Fruit fly (Drosophila melanogaster) whole organism, embryonic: ENCODE results near the gene CG4629.

Experiments used
- Ada2b ChIP-seq: fragments of 200-800 bp; sonication (Bioruptor generic); IDR thresholded peaks from 2 replicates; pipeline ENCODE4 v1.3.6; 2022; ENCODE audit warnings: missing biosample characterization, missing genetic modification characterization
- Atf-2 ChIP-seq: fragments of 200-800 bp; sonication (Bioruptor generic); optimal IDR thresholded peaks from 2 replicates; lab custom pipeline; 2016; ENCODE audit warnings: missing biosample characterization, missing genetic modification characterization
- Awh ChIP-seq: fragments of 200-800 bp; sonication (Bioruptor generic); IDR thresholded peaks from 2 replicates; pipeline ENCODE4, ENCODE4 v1.3.6; 2022; ENCODE audit warnings: missing biosample characterization, missing genetic modification characterization
- B-H1 ChIP-seq: fragments of 200-800 bp; sonication (Bioruptor generic); IDR thresholded peaks from 3 replicates; pipeline ENCODE4 v1.3.6; 2022; ENCODE audit warnings: missing biosample characterization, missing genetic modification characterization
- Bdp1 ChIP-seq: fragments of 200-800 bp; sonication (Bioruptor generic); optimal IDR thresholded peaks from 3 replicates; lab custom pipeline; 2016; ENCODE audit warnings: missing biosample characterization, missing genetic modification characterization
- Blimp-1 ChIP-seq: fragments of 200-800 bp; sonication (Bioruptor generic); optimal IDR thresholded peaks from 3 replicates; lab custom pipeline; 2018; ENCODE audit warnings: missing biosample characterization, missing genetic modification characterization, mild to moderate bottlenecking, moderate library complexity, missing genetic modification reagents
- CG1024 ChIP-seq: fragments of 200-800 bp; sonication (Bioruptor generic); IDR thresholded peaks from 2 replicates; pipeline ENCODE4 v1.3.6; 2022; ENCODE audit warnings: missing biosample characterization, missing genetic modification characterization
- CG11398 ChIP-seq: fragments of 200-800 bp; sonication (Bioruptor generic); optimal IDR thresholded peaks from 2 replicates; lab custom pipeline; 2016; ENCODE audit warnings: missing biosample characterization, missing genetic modification characterization
- CG11696 ChIP-seq: fragments of 200-800 bp; sonication (Bioruptor generic); IDR thresholded peaks from 2 replicates; pipeline ENCODE4 v1.3.6; 2022; ENCODE audit warnings: missing biosample characterization, missing genetic modification characterization
- CG12744 ChIP-seq: fragments of 200-800 bp; sonication (Bioruptor generic); optimal IDR thresholded peaks from 2 replicates; lab custom pipeline; 2016; ENCODE audit warnings: missing biosample characterization, missing genetic modification characterization
- CG12942 ChIP-seq: fragments of 200-800 bp; sonication (Bioruptor generic); optimal IDR thresholded peaks from 3 replicates; lab custom pipeline; 2016; ENCODE audit warnings: missing biosample characterization, missing genetic modification characterization
- CG13424 ChIP-seq: fragments of 200-800 bp; sonication (Bioruptor generic); optimal IDR thresholded peaks from 2 replicates; lab custom pipeline; 2019; ENCODE audit warnings: missing biosample characterization, mild to moderate bottlenecking, missing genetic modification characterization, moderate library complexity
- CG13775 ChIP-seq: fragments of 200-800 bp; sonication (Bioruptor generic); optimal IDR thresholded peaks from 3 replicates; lab custom pipeline; 2017; ENCODE audit warnings: missing biosample characterization, mild to moderate bottlenecking, missing genetic modification characterization
- CG14710 ChIP-seq: fragments of 200-800 bp; sonication (Bioruptor generic); optimal IDR thresholded peaks from 3 replicates; lab custom pipeline; 2019; ENCODE audit warnings: missing biosample characterization, mild to moderate bottlenecking, missing genetic modification characterization, moderate library complexity
- CG1603 ChIP-seq: fragments of 200-800 bp; sonication (Bioruptor generic); optimal IDR thresholded peaks from 2 replicates; lab custom pipeline; 2019; ENCODE audit warnings: missing biosample characterization, mild to moderate bottlenecking, missing genetic modification characterization, moderate library complexity
- CG17612 ChIP-seq: fragments of 200-800 bp; sonication (Bioruptor generic); IDR thresholded peaks from 2 replicates; pipeline ENCODE4 v1.3.6; 2022; ENCODE audit warnings: missing biosample characterization, missing genetic modification characterization
- CG30020 ChIP-seq: fragments of 200-800 bp; optimal IDR thresholded peaks from 2 replicates; lab custom pipeline; 2019; ENCODE audit warnings: missing biosample characterization, mild to moderate bottlenecking, missing genetic modification characterization, moderate library complexity
- CG3163 ChIP-seq: fragments of 200-800 bp; sonication (Bioruptor generic); optimal IDR thresholded peaks from 3 replicates; lab custom pipeline; 2016; ENCODE audit warnings: missing biosample characterization, missing genetic modification characterization
- CG32532 ChIP-seq: fragments of 200-800 bp; sonication (Bioruptor generic); IDR thresholded peaks from 2 replicates; pipeline ENCODE4 v1.3.6; 2022; ENCODE audit warnings: missing biosample characterization, missing genetic modification characterization
- CG32772 ChIP-seq: fragments of 200-800 bp; sonication (Bioruptor generic); IDR thresholded peaks from 2 replicates; pipeline ENCODE4 v1.3.6; 2022; ENCODE audit warnings: missing biosample characterization, missing genetic modification characterization
- CG3407 ChIP-seq: fragments of 200-800 bp; sonication (Bioruptor generic); optimal IDR thresholded peaks from 2 replicates; lab custom pipeline; 2018; ENCODE audit warnings: missing biosample characterization, mild to moderate bottlenecking, missing genetic modification characterization
- CG42726 ChIP-seq: fragments of 200-800 bp; sonication (Bioruptor generic); IDR thresholded peaks from 2 replicates; pipeline ENCODE4 v1.3.6; 2022; ENCODE audit warnings: missing biosample characterization, missing genetic modification characterization; ENCODE audit not compliant: partially characterized antibody
- CG4617 ChIP-seq: fragments of 200-800 bp; sonication (Bioruptor generic); optimal IDR thresholded peaks from 3 replicates; lab custom pipeline; 2016; ENCODE audit warnings: missing biosample characterization, missing genetic modification characterization, borderline replicate concordance
- CG5245 ChIP-seq: fragments of 200-800 bp; sonication (Bioruptor generic); optimal IDR thresholded peaks from 3 replicates; lab custom pipeline; 2016; ENCODE audit warnings: missing biosample characterization, missing genetic modification characterization
- Ets97D ChIP-seq: fragments of 200-800 bp; sonication (Bioruptor generic); optimal IDR thresholded peaks from 3 replicates; lab custom pipeline; 2016; ENCODE audit warnings: missing biosample characterization, missing genetic modification characterization
- Gug ChIP-seq: fragments of 200-800 bp; sonication (Bioruptor generic); IDR thresholded peaks from 4 replicates; pipeline ENCODE4 v1.3.6; 2022; ENCODE audit warnings: missing biosample characterization, missing genetic modification characterization
- HLH4C ChIP-seq: fragments of 200-800 bp; sonication (Bioruptor generic); IDR thresholded peaks from 3 replicates; pipeline ENCODE4 v1.3.6; 2022; ENCODE audit warnings: missing biosample characterization, missing genetic modification characterization; ENCODE audit not compliant: partially characterized antibody
- Hr78 ChIP-seq, 2 experiments: fragments of 200-800 bp in 1 of 2; fragments of >200 bp in 1 of 2; sonication (Bioruptor generic) in 1 of 2; optimal IDR thresholded peaks; 2 replicates each; lab custom pipeline; 2017 to 2019; ENCODE audit warnings: missing biosample characterization in 2 of 2, missing genetic modification characterization in 2 of 2, mild to moderate bottlenecking in 1 of 2, moderate library complexity in 1 of 2
- Med ChIP-seq: fragments of 200-800 bp; sonication (Bioruptor generic); peaks from one replicate; lab custom pipeline; 2016; ENCODE audit warnings: missing biosample characterization, missing genetic modification characterization, mild to moderate bottlenecking, inconsistent platforms, moderate library complexity
- ase ChIP-seq: fragments of 200-800 bp; sonication (Bioruptor generic); IDR thresholded peaks from 3 replicates; pipeline ENCODE4 v1.3.6; 2022; ENCODE audit warnings: missing biosample characterization, missing genetic modification characterization
- cato ChIP-seq: fragments of 200-800 bp; sonication (Bioruptor generic); optimal IDR thresholded peaks from 2 replicates; lab custom pipeline; 2016; ENCODE audit warnings: missing biosample characterization, missing genetic modification characterization, borderline replicate concordance
- crol ChIP-seq: fragments of 200-800 bp; sonication (Bioruptor generic); IDR thresholded peaks from 2 replicates; pipeline ENCODE4 v1.3.6; 2022; ENCODE audit warnings: missing biosample characterization, missing genetic modification characterization
- dysf ChIP-seq: fragments of 200-800 bp; sonication (Bioruptor generic); IDR thresholded peaks from 3 replicates; pipeline ENCODE4 v1.3.6; 2022; ENCODE audit warnings: missing biosample characterization, missing genetic modification characterization
- gt ChIP-seq: fragments of 200-800 bp; sonication (Bioruptor generic); IDR thresholded peaks from 2 replicates; pipeline ENCODE4 v1.3.6; 2022; ENCODE audit warnings: missing biosample characterization, missing genetic modification characterization
- jumu ChIP-seq: fragments of 200-800 bp; sonication (Bioruptor generic); optimal IDR thresholded peaks from 3 replicates; lab custom pipeline; 2016; ENCODE audit warnings: missing biosample characterization, missing genetic modification characterization
- klu ChIP-seq: fragments of 200-800 bp; sonication (Bioruptor generic); IDR thresholded peaks from 2 replicates; pipeline ENCODE4 v1.3.6; 2022; ENCODE audit warnings: missing biosample characterization, missing genetic modification characterization
- lola ChIP-seq, 3 experiments: fragments of >200 bp in 2 of 3; fragments of 200-800 bp in 1 of 3; sonication (Bioruptor generic) in 1 of 3; optimal IDR thresholded peaks; 2 replicates each; lab custom pipeline; 2017 to 2019; ENCODE audit warnings: missing biosample characterization in 3 of 3, missing genetic modification characterization in 3 of 3, mild to moderate bottlenecking in 1 of 3, moderate library complexity in 1 of 3
- phol ChIP-seq: fragments of 200-800 bp; sonication (Bioruptor generic); optimal IDR thresholded peaks from 3 replicates; lab custom pipeline; 2018; ENCODE audit warnings: missing biosample characterization, mild to moderate bottlenecking, missing genetic modification characterization, moderate library complexity
- sd ChIP-seq: fragments of 200-800 bp; sonication (Bioruptor generic); optimal IDR thresholded peaks from 3 replicates; lab custom pipeline; 2018; ENCODE audit warnings: missing biosample characterization, mild to moderate bottlenecking, missing genetic modification characterization, moderate library complexity
- sens ChIP-seq: fragments of 200-800 bp; sonication (Bioruptor generic); peaks from one replicate; lab custom pipeline; 2016; ENCODE audit warnings: missing biosample characterization, missing genetic modification characterization
- stwl ChIP-seq: fragments of 200-800 bp; sonication (Bioruptor generic); optimal IDR thresholded peaks from 3 replicates; lab custom pipeline; 2018; ENCODE audit warnings: missing biosample characterization, mild to moderate bottlenecking, missing genetic modification characterization, moderate library complexity
- tap ChIP-seq: fragments of 200-800 bp; optimal IDR thresholded peaks from 3 replicates; lab custom pipeline; 2019; ENCODE audit warnings: missing biosample characterization, mild to moderate bottlenecking, missing genetic modification characterization, moderate library complexity
- ttk ChIP-seq: fragments of 200-800 bp; sonication (Bioruptor generic); IDR thresholded peaks from 2 replicates; pipeline ENCODE4 v2.1.2; 2022; ENCODE audit warnings: missing biosample characterization, missing genetic modification characterization
- vvl ChIP-seq: fragments of 200-800 bp; sonication (Bioruptor generic); IDR thresholded peaks from 2 replicates; pipeline ENCODE4 v1.3.6; 2022; ENCODE audit warnings: missing biosample characterization, missing genetic modification characterization
- wdn ChIP-seq: fragments of 200-800 bp; sonication (Bioruptor generic); IDR thresholded peaks from 2 replicates; pipeline ENCODE4 v1.3.6; 2022; ENCODE audit warnings: missing biosample characterization, missing genetic modification characterization
- zen ChIP-seq: fragments of 200-800 bp; sonication (Bioruptor generic); optimal IDR thresholded peaks from 3 replicates; lab custom pipeline; 2018; ENCODE audit warnings: missing biosample characterization, mild to moderate bottlenecking, missing genetic modification characterization, moderate library complexity
- zfh1 ChIP-seq: fragments of 200-800 bp; sonication (Bioruptor generic); IDR thresholded peaks from 3 replicates; pipeline ENCODE4 v1.3.6; 2022; ENCODE audit warnings: missing biosample characterization, missing genetic modification characterization

Gene CG4629

dm6 chr2L:1057513-1057912 lies 44.8 kb downstream of the CG4629 start:
- TF ChIP-seq HLH4C (GFP tag; lab: Robert Waterston, UW) (no peak), Blimp-1 (GFP tag; lab: Kevin White, UChicago) (peak; percentile 0), dysf (GFP tag; lab: Robert Waterston, UW) (no peak), Med (GFP tag; lab: Kevin White, UChicago) (peak; percentile 37), CG5245 (no peak), Awh (GFP tag; lab: Robert Waterston, UW) (0 out of 2 replicates have a peak, but pooled peaks have one; percentile 17), B-H1 (GFP tag; lab: Robert Waterston, UW) (no peak), CG12942 (GFP tag; lab: Kevin White, UChicago) (no peak), Gug (no peak), tap (tag; lab: Kevin White, UChicago) (no peak), wdn (GFP tag; lab: Robert Waterston, UW) (no peak), Hr78 (GFP tag; optimal IDR thresholded peaks at IDR 0.05; lab: Kevin White, UChicago) (peak in 1 of 2 experiments; percentile 27), Ada2b (GFP tag; lab: Robert Waterston, UW) (0 out of 2 replicates have a peak, but pooled peaks have one; percentile 9), CG4617 (GFP tag; lab: Kevin White, UChicago) (no peak), CG3407 (GFP tag; lab: Kevin White, UChicago) (peak; percentile 98), Bdp1 (GFP tag; lab: Kevin White, UChicago) (no peak), klu (GFP tag; lab: Robert Waterston, UW) (no peak)
- TF ChIP-seq, all 482 proteins: peak for 6

dm6 chr2L:1056631-1057030 lies 45.7 kb downstream of the CG4629 start:
- TF ChIP-seq ase (GFP tag; lab: Robert Waterston, UW) (no peak), sens (GFP tag; lab: Kevin White, UChicago) (peak; percentile 56), crol (GFP tag; lab: Robert Waterston, UW) (0 out of 2 replicates have a peak, but pooled peaks have one; percentile 8), CG32772 (GFP tag; lab: Robert Waterston, UW) (0 out of 2 replicates have a peak, but pooled peaks have one; percentile 17), jumu (GFP tag; lab: Kevin White, UChicago) (no peak), CG32532 (0 out of 2 replicates have a peak, but pooled peaks have one; percentile 7), gt (GFP tag; lab: Robert Waterston, UW) (no peak), CG13775 (GFP tag; lab: Kevin White, UChicago) (no peak), CG11696 (GFP tag; lab: Robert Waterston, UW) (0 out of 2 replicates have a peak, but pooled peaks have one; percentile 22)

DNA sequence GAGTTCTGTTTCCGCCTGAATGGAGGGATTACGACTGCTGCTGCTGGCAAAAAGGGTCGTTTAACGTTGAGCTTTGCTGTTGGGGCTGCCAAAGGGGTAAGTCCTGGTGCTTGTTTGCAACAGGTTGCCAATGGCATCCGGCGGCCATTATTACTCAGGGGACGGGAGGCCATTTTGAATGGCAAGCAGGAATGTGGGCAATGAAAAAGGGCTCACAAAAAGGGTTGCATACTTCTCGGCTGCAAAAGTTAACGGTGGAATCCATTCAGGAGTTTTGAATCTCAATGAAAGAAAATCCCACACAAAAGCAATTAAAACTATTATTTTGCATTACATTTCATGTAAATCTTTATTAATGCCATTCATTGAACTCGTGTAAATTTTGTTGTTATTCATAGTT lies 52.9 kb downstream of the CG4629 start:
- peak; percentile 24 for TF ChIP-seq zen (tag; lab: Kevin White, UChicago)
- 0 out of 2 replicates have a peak, but pooled peaks have one; percentile 7 for TF ChIP-seq CG42726 (GFP tag; lab: Robert Waterston, UW)
- no peak for TF ChIP-seq cato (GFP tag; lab: Kevin White, UChicago)
- TF ChIP-seq CG13424 (tag; lab: Kevin White, UChicago): no peak
- TF ChIP-seq CG17612: no peak
- no peak for TF ChIP-seq CG14710 (tag; lab: Kevin White, UChicago)
- TF ChIP-seq vvl (GFP tag; lab: Robert Waterston, UW): peak; percentile 23; the same call in 1 of the 2 replicates
- TF ChIP-seq Med (GFP tag; lab: Kevin White, UChicago): peak; percentile 25
- no peak for TF ChIP-seq CG3163
- peak in 1 of 3 experiments; percentile 15 for TF ChIP-seq lola (GFP tag; optimal IDR thresholded peaks at IDR 0.05; lab: Kevin White, UChicago)
- 0 out of 2 replicates have a peak, but pooled peaks have one; percentile 12 for TF ChIP-seq CG1024 (GFP tag; lab: Robert Waterston, UW)
- TF ChIP-seq Ets97D (GFP tag; lab: Kevin White, UChicago): peak; percentile 0
- TF ChIP-seq zfh1 (GFP tag; lab: Robert Waterston, UW): peak; percentile 29; the same call in 1 of the 3 replicates
- peak; percentile 7 for TF ChIP-seq stwl (tag; lab: Kevin White, UChicago)
- no peak for TF ChIP-seq ttk
- peak; percentile 5 for TF ChIP-seq CG1603 (tag; lab: Kevin White, UChicago)
- no peak for TF ChIP-seq Atf-2 (GFP tag; lab: Kevin White, UChicago)
- no peak for TF ChIP-seq CG30020 (tag; lab: Kevin White, UChicago)
- TF ChIP-seq CG12744 (GFP tag; lab: Kevin White, UChicago): peak; percentile 18
- TF ChIP-seq sd: peak; percentile 57
- peak; percentile 81 for TF ChIP-seq phol
- no peak for TF ChIP-seq CG11398
- TF ChIP-seq, all 482 proteins: peak for 13
